Worm (Caenorhabditis elegans): ENCODE measurements around the gene F20C5.11.

ce11 chrIV:8793223-8793622, 31.4 kb upstream of the F20C5.11 start:
- TF ChIP-seq madf-10 (tag; optimal IDR thresholded peaks at IDR 0.05): no peak
- TF ChIP-seq dpff-1 (tag; optimal IDR thresholded peaks at IDR 0.05): no peak
- no peak for TF ChIP-seq snpc-4 (GFP tag; optimal IDR thresholded peaks at IDR 0.05)
- no peak for TF ChIP-seq snpc-4 (tag; optimal IDR thresholded peaks at IDR 0.05)
- TF ChIP-seq ztf-18 (tag; optimal IDR thresholded peaks at IDR 0.05): no peak
- TF ChIP-seq let-607 (tag; optimal IDR thresholded peaks at IDR 0.05): no peak
- no peak for TF ChIP-seq mes-4 (tag; optimal IDR thresholded peaks at IDR 0.05)
- TF ChIP-seq hlh-26 (GFP tag; conservative IDR thresholded peaks at IDR 0.05): no peak
- TF ChIP-seq F52B5.7 (tag; optimal IDR thresholded peaks at IDR 0.05): no peak
